Fruit fly (Drosophila melanogaster) whole organism, embryonic: ENCODE measurements around the gene CG1847.

Experiments
- CG10654 ChIP-seq: fragments of 200-800 bp; sonication (Bioruptor generic); optimal IDR thresholded peaks from 2 replicates; lab custom pipeline; 2016; ENCODE audit warnings: missing biosample characterization, missing genetic modification characterization
- CG11504 ChIP-seq: fragments of 200-800 bp; sonication (Bioruptor generic); optimal IDR thresholded peaks from 3 replicates; lab custom pipeline; 2019; ENCODE audit warnings: missing biosample characterization, mild to moderate bottlenecking, missing genetic modification characterization, moderate library complexity
- CG11696 ChIP-seq: fragments of 200-800 bp; sonication (Bioruptor generic); IDR thresholded peaks from 2 replicates; pipeline ENCODE4 v1.3.6; 2022; ENCODE audit warnings: missing biosample characterization, missing genetic modification characterization
- CG12769 ChIP-seq: fragments of 200-800 bp; sonication (Bioruptor generic); optimal IDR thresholded peaks from 2 replicates; lab custom pipeline; 2019; ENCODE audit warnings: missing biosample characterization, mild to moderate bottlenecking, missing genetic modification characterization, moderate library complexity
- CG14014 ChIP-seq: fragments of 200-800 bp; sonication (Bioruptor generic); IDR thresholded peaks from 2 replicates; pipeline ENCODE4 v1.3.6; 2022; ENCODE audit warnings: missing biosample characterization, missing genetic modification characterization
- CG1603 ChIP-seq: fragments of 200-800 bp; sonication (Bioruptor generic); optimal IDR thresholded peaks from 2 replicates; lab custom pipeline; 2019; ENCODE audit warnings: missing biosample characterization, mild to moderate bottlenecking, missing genetic modification characterization, moderate library complexity
- CG1792 ChIP-seq: fragments of 200-800 bp; sonication (Bioruptor generic); optimal IDR thresholded peaks from 2 replicates; lab custom pipeline; 2016; ENCODE audit warnings: missing biosample characterization, missing genetic modification characterization
- CG18476 ChIP-seq: fragments of 200-800 bp; sonication (Bioruptor generic); optimal IDR thresholded peaks from 2 replicates; lab custom pipeline; 2016; ENCODE audit warnings: missing biosample characterization, mild to moderate bottlenecking, missing genetic modification characterization
- CG2678 ChIP-seq: fragments of 200-800 bp; sonication (Bioruptor generic); optimal IDR thresholded peaks from 3 replicates; lab custom pipeline; 2019; ENCODE audit warnings: missing biosample characterization, mild to moderate bottlenecking, missing genetic modification characterization, moderate library complexity
- CG2712 ChIP-seq: fragments of 200-800 bp; optimal IDR thresholded peaks from 3 replicates; lab custom pipeline; 2019; ENCODE audit warnings: missing biosample characterization, mild to moderate bottlenecking, missing genetic modification characterization, moderate library complexity
- CG33213 ChIP-seq: fragments of 200-800 bp; sonication (Bioruptor generic); optimal IDR thresholded peaks from 3 replicates; lab custom pipeline; 2016; ENCODE audit warnings: missing biosample characterization, missing genetic modification characterization
- CG4424 ChIP-seq: fragments of 200-800 bp; sonication (Bioruptor generic); optimal IDR thresholded peaks from 3 replicates; lab custom pipeline; 2016; ENCODE audit warnings: missing biosample characterization, missing genetic modification characterization
- CG6791 ChIP-seq: fragments of 200-800 bp; sonication (Bioruptor generic); IDR thresholded peaks from 3 replicates; pipeline ENCODE4 v1.3.6; 2022; ENCODE audit warnings: missing biosample characterization, missing genetic modification characterization; ENCODE audit not compliant: partially characterized antibody
- CG7928 ChIP-seq: fragments of 200-800 bp; sonication (Bioruptor generic); optimal IDR thresholded peaks from 2 replicates; lab custom pipeline; 2017; ENCODE audit warnings: missing biosample characterization, mild to moderate bottlenecking, missing genetic modification characterization
- CG9932 ChIP-seq: fragments of 200-800 bp; sonication (Bioruptor generic); IDR thresholded peaks from 2 replicates; pipeline ENCODE4 v1.3.6; 2022; ENCODE audit warnings: missing biosample characterization, missing genetic modification characterization
- Dbx ChIP-seq: fragments of 200-800 bp; sonication (Bioruptor generic); IDR thresholded peaks from 3 replicates; pipeline ENCODE4 v1.3.6; 2022; ENCODE audit warnings: missing biosample characterization, missing genetic modification characterization
- Dref ChIP-seq: fragments of 200-800 bp; sonication (Bioruptor generic); IDR thresholded peaks from 2 replicates; pipeline ENCODE4 v1.3.6; 2022; ENCODE audit warnings: missing biosample characterization, missing genetic modification characterization
- Drgx ChIP-seq: fragments of 200-800 bp; sonication (Bioruptor generic); IDR thresholded peaks from 2 replicates; pipeline ENCODE4 v1.3.6; 2022; ENCODE audit warnings: missing biosample characterization, missing genetic modification characterization
- HmgD ChIP-seq: fragments of 200-800 bp; sonication (Bioruptor generic); optimal IDR thresholded peaks from 3 replicates; lab custom pipeline; 2016; ENCODE audit warnings: missing biosample characterization, missing genetic modification characterization
- Mad ChIP-seq: fragments of 200-800 bp; sonication (Bioruptor generic); optimal IDR thresholded peaks from 2 replicates; lab custom pipeline; 2016; ENCODE audit warnings: missing biosample characterization, missing genetic modification characterization
- Meics ChIP-seq: fragments of 200-800 bp; sonication (Bioruptor generic); optimal IDR thresholded peaks from 2 replicates; lab custom pipeline; 2017; ENCODE audit warnings: missing biosample characterization, mild to moderate bottlenecking, missing genetic modification characterization
- Myb ChIP-seq: fragments of 200-800 bp; sonication (Bioruptor generic); optimal IDR thresholded peaks from 2 replicates; lab custom pipeline; 2016; ENCODE audit warnings: missing biosample characterization, missing genetic modification characterization
- Nf-YB ChIP-seq: fragments of 200-800 bp; sonication (Bioruptor generic); optimal IDR thresholded peaks from 3 replicates; lab custom pipeline; 2019; ENCODE audit warnings: missing biosample characterization, mild to moderate bottlenecking, missing genetic modification characterization, moderate library complexity
- Rfx ChIP-seq: fragments of 200-800 bp; sonication (Bioruptor generic); IDR thresholded peaks from 2 replicates; pipeline ENCODE4 v1.3.6; 2022; ENCODE audit warnings: missing biosample characterization, missing genetic modification characterization
- Rx ChIP-seq: fragments of 200-800 bp; sonication (Bioruptor generic); IDR thresholded peaks from 2 replicates; pipeline ENCODE4 v1.3.6; 2022; ENCODE audit warnings: missing biosample characterization, missing genetic modification characterization
- Stat92E ChIP-seq, 3 experiments: fragments of >200 bp in 2 of 3; fragments of 200-800 bp in 1 of 3; sonication (Bioruptor generic) in 1 of 3; optimal IDR thresholded peaks; 2 replicates each; lab custom pipeline; 2017 to 2019; ENCODE audit warnings: missing biosample characterization in 3 of 3, missing genetic modification characterization in 3 of 3, mild to moderate bottlenecking in 1 of 3, moderate library complexity in 1 of 3
- Xbp1 ChIP-seq: fragments of 200-800 bp; sonication (Bioruptor generic); optimal IDR thresholded peaks from 3 replicates; lab custom pipeline; 2016; ENCODE audit warnings: missing biosample characterization, mild to moderate bottlenecking, missing genetic modification characterization
- bab2 ChIP-seq: fragments of 200-800 bp; sonication (Bioruptor generic); optimal IDR thresholded peaks from 2 replicates; lab custom pipeline; 2016; ENCODE audit warnings: missing biosample characterization, missing genetic modification characterization
- da ChIP-seq: fragments of 200-800 bp; sonication (Bioruptor generic); optimal IDR thresholded peaks from 2 replicates; lab custom pipeline; 2016; ENCODE audit warnings: missing biosample characterization, missing genetic modification characterization
- disco-r ChIP-seq: fragments of 200-800 bp; sonication (Bioruptor generic); optimal IDR thresholded peaks from 2 replicates; lab custom pipeline; 2016; ENCODE audit warnings: missing biosample characterization, missing genetic modification characterization
- fd96Cb ChIP-seq: fragments of 200-800 bp; sonication (Bioruptor generic); optimal IDR thresholded peaks from 2 replicates; lab custom pipeline; 2018; ENCODE audit warnings: missing biosample characterization, mild to moderate bottlenecking, missing genetic modification characterization, moderate library complexity
- fru ChIP-seq: fragments of >200 bp; optimal IDR thresholded peaks from 2 replicates; lab custom pipeline; 2017
- gcm ChIP-seq: fragments of 200-800 bp; sonication (Bioruptor generic); optimal IDR thresholded peaks from 2 replicates; lab custom pipeline; 2019; ENCODE audit warnings: missing biosample characterization, mild to moderate bottlenecking, missing genetic modification characterization, moderate library complexity
- gsb-n ChIP-seq: fragments of 200-800 bp; sonication (Bioruptor generic); optimal IDR thresholded peaks from 3 replicates; lab custom pipeline; 2018; ENCODE audit warnings: missing biosample characterization, mild to moderate bottlenecking, missing genetic modification characterization
- jumu ChIP-seq: fragments of 200-800 bp; sonication (Bioruptor generic); optimal IDR thresholded peaks from 3 replicates; lab custom pipeline; 2016; ENCODE audit warnings: missing biosample characterization, missing genetic modification characterization
- nmo ChIP-seq: fragments of 200-800 bp; sonication (Bioruptor generic); optimal IDR thresholded peaks from 2 replicates; lab custom pipeline; 2018; ENCODE audit warnings: missing biosample characterization, mild to moderate bottlenecking, missing genetic modification characterization, moderate library complexity
- odd ChIP-seq: fragments of 200-800 bp; sonication (Bioruptor generic); optimal IDR thresholded peaks from 2 replicates; lab custom pipeline; 2017; ENCODE audit warnings: missing biosample characterization, mild to moderate bottlenecking, missing genetic modification characterization
- pan ChIP-seq, 4 experiments: fragments of >200 bp in 3 of 4; fragments of 200-800 bp in 1 of 4; sonication (Bioruptor generic) in 1 of 4; optimal IDR thresholded peaks in 3 of 4; IDR thresholded peaks in 1 of 4; 2 replicates each; pipeline versions ENCODE4 v1.3.6 to Lab custom; 2017 to 2022; ENCODE audit warnings: missing biosample characterization in 2 of 4, missing genetic modification characterization in 2 of 4, mixed read lengths in 1 of 4
- pnt ChIP-seq: fragments of 200-800 bp; sonication (Bioruptor generic); optimal IDR thresholded peaks from 3 replicates; lab custom pipeline; 2016; ENCODE audit warnings: missing biosample characterization, missing genetic modification characterization
- psq ChIP-seq: fragments of 200-800 bp; sonication (Bioruptor generic); optimal IDR thresholded peaks from 2 replicates; lab custom pipeline; 2017; ENCODE audit warnings: missing biosample characterization, missing genetic modification characterization
- pzg ChIP-seq: fragments of 200-800 bp; sonication (Bioruptor generic); optimal IDR thresholded peaks from 3 replicates; lab custom pipeline; 2018; ENCODE audit warnings: missing biosample characterization, mild to moderate bottlenecking, missing genetic modification characterization, moderate library complexity
- sens-2 ChIP-seq: fragments of 200-800 bp; sonication (Bioruptor generic); IDR thresholded peaks from 2 replicates; pipeline ENCODE4 v1.3.6; 2022; ENCODE audit warnings: missing biosample characterization, missing genetic modification characterization
- sim ChIP-seq: fragments of 200-800 bp; sonication (Bioruptor generic); IDR thresholded peaks from 2 replicates; pipeline ENCODE4 v1.3.6; 2022; ENCODE audit warnings: missing biosample characterization, missing genetic modification characterization
- sob ChIP-seq: fragments of 200-800 bp; sonication (Bioruptor generic); IDR thresholded peaks from 2 replicates; pipeline ENCODE4 v1.3.6; 2022; ENCODE audit warnings: missing biosample characterization, missing genetic modification characterization
- ssp ChIP-seq: fragments of 200-800 bp; sonication (Bioruptor generic); IDR thresholded peaks from 2 replicates; pipeline ENCODE4 v1.3.6; 2022; ENCODE audit warnings: missing biosample characterization, missing genetic modification characterization
- stc ChIP-seq: fragments of 200-800 bp; sonication (Bioruptor generic); IDR thresholded peaks from 2 replicates; pipeline ENCODE4 v1.3.6; 2022; ENCODE audit warnings: missing biosample characterization, missing genetic modification characterization
- stwl ChIP-seq: fragments of 200-800 bp; sonication (Bioruptor generic); optimal IDR thresholded peaks from 3 replicates; lab custom pipeline; 2018; ENCODE audit warnings: missing biosample characterization, mild to moderate bottlenecking, missing genetic modification characterization, moderate library complexity
- tgo ChIP-seq: fragments of 200-800 bp; sonication (Bioruptor generic); IDR thresholded peaks from 3 replicates; pipeline ENCODE4 v1.3.6; 2022; ENCODE audit warnings: missing biosample characterization, missing genetic modification characterization
- unpg ChIP-seq: fragments of 200-800 bp; sonication (Bioruptor generic); optimal IDR thresholded peaks from 3 replicates; lab custom pipeline; 2018; ENCODE audit warnings: missing biosample characterization, mild to moderate bottlenecking, missing genetic modification characterization, moderate library complexity
- zen ChIP-seq: fragments of 200-800 bp; sonication (Bioruptor generic); optimal IDR thresholded peaks from 3 replicates; lab custom pipeline; 2018; ENCODE audit warnings: missing biosample characterization, mild to moderate bottlenecking, missing genetic modification characterization, moderate library complexity
- zf30C ChIP-seq: fragments of 200-800 bp; sonication (Bioruptor generic); optimal IDR thresholded peaks from 3 replicates; lab custom pipeline; 2018; ENCODE audit warnings: missing biosample characterization, mild to moderate bottlenecking, missing genetic modification characterization

The CG1847 gene

DNA sequence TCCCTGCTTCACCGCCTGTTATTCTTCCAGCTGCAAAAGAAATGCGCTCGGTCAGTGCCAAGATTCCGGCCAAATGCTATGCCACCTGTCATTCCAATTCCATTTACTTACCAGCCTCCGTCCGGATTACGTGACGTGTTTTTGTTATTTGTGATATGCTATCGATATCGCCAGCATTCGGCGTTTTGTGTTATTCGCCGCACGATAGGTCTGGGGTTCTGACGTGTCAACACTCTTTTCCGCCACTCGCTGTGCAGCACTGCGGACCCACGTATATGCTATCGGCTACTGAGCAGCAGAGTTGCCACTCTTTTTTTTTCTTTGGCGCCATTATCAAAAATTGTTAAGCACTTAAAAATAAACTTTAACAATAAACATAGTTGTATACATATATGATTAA lies 16.7 kb upstream of the CG1847 start, which contains the start of gene p24-1 (continued):
- TF ChIP-seq nmo (GFP tag; lab: Kevin White, UChicago) (peak; percentile 32), CG33213 (GFP tag; lab: Kevin White, UChicago) (peak; percentile 52), Xbp1 (GFP tag; lab: Kevin White, UChicago) (peak; percentile 92), CG4424 (peak; percentile 15), zf30C (GFP tag; lab: Kevin White, UChicago) (no peak), CG14014 (GFP tag; lab: Robert Waterston, UW) (no peak), HmgD (GFP tag; lab: Kevin White, UChicago) (peak; percentile 54), Meics (GFP tag; lab: Kevin White, UChicago) (peak; percentile 34), gsb-n (tag; lab: Kevin White, UChicago) (no peak), CG1603 (peak; percentile 79), Stat92E (GFP tag; optimal IDR thresholded peaks at IDR 0.05; lab: Kevin White, UChicago) (peak in 1 of 3 experiments; percentile 20), fd96Cb (tag; lab: Kevin White, UChicago) (no peak), Mad (GFP tag; lab: Kevin White, UChicago) (no peak), CG10654 (GFP tag; lab: Kevin White, UChicago) (no peak), pnt (peak; percentile 8), stwl (tag; lab: Kevin White, UChicago) (peak; percentile 85), sens-2 (GFP tag; lab: Robert Waterston, UW) (no peak), CG11696 (GFP tag; lab: Robert Waterston, UW) (no peak), unpg (GFP tag; lab: Kevin White, UChicago) (peak; percentile 31), Dref (GFP tag; lab: Robert Waterston, UW) (peak; percentile 90), CG7928 (peak; percentile 11), tgo (no peak; the same call in 2 of the 3 replicates), Drgx (no peak), CG1792 (GFP tag; lab: Kevin White, UChicago) (peak; percentile 65), CG2712 (tag; lab: Kevin White, UChicago) (peak; percentile 46), Rfx (GFP tag; lab: Robert Waterston, UW) (peak; percentile 81), CG9932 (GFP tag; lab: Robert Waterston, UW) (peak; percentile 88), pan (optimal IDR thresholded peaks at IDR 0.05; lab: Kevin White, UChicago) (no peak), pan (GFP tag; optimal IDR thresholded peaks at IDR 0.05 in 1 of 2, IDR thresholded peaks at IDR 0.05 in 1 of 2) (no peak), psq (GFP tag; lab: Kevin White, UChicago) (no peak), jumu (GFP tag; lab: Kevin White, UChicago) (peak; percentile 65), fru (lab: Kevin White, UChicago) (no peak), Nf-YB (GFP tag; lab: Kevin White, UChicago) (no peak), Myb (peak; percentile 55), CG6791 (GFP tag; lab: Robert Waterston, UW) (peak; percentile 88), zen (tag; lab: Kevin White, UChicago) (no peak), gcm (peak; percentile 60), sim (GFP tag; lab: Robert Waterston, UW) (no peak), bab2 (GFP tag; lab: Kevin White, UChicago) (peak; percentile 11), odd (GFP tag; lab: Kevin White, UChicago) (peak; percentile 38), Dbx (GFP tag; lab: Robert Waterston, UW) (peak; percentile 71; the same call in 2 of the 3 replicates), disco-r (GFP tag; lab: Kevin White, UChicago) (peak; percentile 11), ssp (GFP tag; lab: Robert Waterston, UW) (peak; percentile 23; the same call in 1 of the 2 replicates), sob (GFP tag; lab: Robert Waterston, UW) (peak; percentile 80), CG2678 (tag; lab: Kevin White, UChicago) (peak; percentile 20), CG12769 (tag; lab: Kevin White, UChicago) (peak; percentile 30), Rx (no peak), CG11504 (tag; lab: Kevin White, UChicago) (peak; percentile 36), pzg (GFP tag; lab: Kevin White, UChicago) (peak; percentile 94), CG18476 (GFP tag; lab: Kevin White, UChicago) (peak; percentile 27), stc (GFP tag; lab: Robert Waterston, UW) (no peak; the same call in 1 of the 2 replicates), da (GFP tag; lab: Kevin White, UChicago) (peak; percentile 6)
